Fruit fly (Drosophila melanogaster): ENCODE data around the gene Manf.

- TF ChIP-seq usp (GFP tag; optimal IDR thresholded peaks at IDR 0.05), result no peak
- no peak for TF ChIP-seq CG8478 (optimal IDR thresholded peaks at IDR 0.05)
- no peak for TF ChIP-seq psq (optimal IDR thresholded peaks at IDR 0.05)
- no peak for TF ChIP-seq pan (optimal IDR thresholded peaks at IDR 0.05)
- TF ChIP-seq EcR (GFP tag; optimal IDR thresholded peaks at IDR 0.05), result no peak
- no peak for TF ChIP-seq Dll (optimal IDR thresholded peaks at IDR 0.05)
Observed at dm6 chr3R:16348289-16348688, 915 bp upstream of the Manf start.
